Worm (Caenorhabditis elegans): ENCODE results near the gene ZC190.5.

The ZC190.5 gene

ce11 chrV:8641266-8641665 lies 32.1 kb downstream of the ZC190.5 start, which contains the start of gene F28A12.3:
Gene F28A12.3, minus strand, starts transcription at chrV:8641366.
- TF ChIP-seq tbx-9 (tag; optimal IDR thresholded peaks at IDR 0.05; ENCODE audit: borderline replicate concordance) (no peak), let-607 (tag; optimal IDR thresholded peaks at IDR 0.05) (no peak), efl-1 (GFP tag; optimal IDR thresholded peaks at IDR 0.05) (no peak), rcor-1 (GFP tag; IDR thresholded peaks at IDR 0.05) (no peak), nhr-120 (GFP tag; IDR thresholded peaks at IDR 0.05) (no peak), ztf-26 (tag; optimal IDR thresholded peaks at IDR 0.05) (no peak), lsy-27 (tag; optimal IDR thresholded peaks at IDR 0.05; ENCODE audit: borderline replicate concordance, insufficient read depth) (no peak), sptf-2 (GFP tag; optimal IDR thresholded peaks at IDR 0.05) (no peak), ceh-58 (GFP tag; IDR thresholded peaks at IDR 0.05) (no peak), B0336.3 (GFP tag; IDR thresholded peaks at IDR 0.05) (no peak), ceh-91 (GFP tag; IDR thresholded peaks at IDR 0.05) (no peak)

- no peak for TF ChIP-seq nfya-2 (GFP tag; IDR thresholded peaks at IDR 0.05)
- no peak for TF ChIP-seq ceh-91 (GFP tag; IDR thresholded peaks at IDR 0.05)
- no peak for TF ChIP-seq Y53G8AR.9 (GFP tag; conservative IDR thresholded peaks at IDR 0.05)
- no peak for TF ChIP-seq aptf-3 (GFP tag; IDR thresholded peaks at IDR 0.05)
- TF ChIP-seq F37B4.10 (GFP tag; IDR thresholded peaks at IDR 0.05) = no peak
- no peak for TF ChIP-seq ztf-22 (GFP tag; optimal IDR thresholded peaks at IDR 0.05)
- TF ChIP-seq Y53F4B.3 (GFP tag; IDR thresholded peaks at IDR 0.05) = no peak
- no peak for TF ChIP-seq Y67H2A.10 (GFP tag; conservative IDR thresholded peaks at IDR 0.05)
- TF ChIP-seq madf-10 (tag; optimal IDR thresholded peaks at IDR 0.05) = no peak
Observed at ce11 chrV:8637666-8638271, 35.6 kb downstream of the ZC190.5 start, which contains the start of the genes F28A12.10 and acd-4. Gene F28A12.10, minus strand, starts transcription at chrV:8637766. Gene acd-4, plus strand, starts transcription at chrV:8638221.

- TF ChIP-seq zim-3 (tag; optimal IDR thresholded peaks at IDR 0.05) = no peak
- no peak for TF ChIP-seq nhr-80 (tag; optimal IDR thresholded peaks at IDR 0.05)
- TF ChIP-seq nhr-27 (tag; optimal IDR thresholded peaks at IDR 0.05) = no peak
- no peak for TF ChIP-seq ceh-40 (GFP tag; IDR thresholded peaks at IDR 0.05)
- no peak for TF ChIP-seq ets-4 (GFP tag; optimal IDR thresholded peaks at IDR 0.05)
- TF ChIP-seq rpc-1 (optimal IDR thresholded peaks at IDR 0.05) = no peak
- no peak for TF ChIP-seq rpc-1 (tag; optimal IDR thresholded peaks at IDR 0.05)
- TF ChIP-seq Y95B8A.8 (GFP tag; IDR thresholded peaks at IDR 0.05) = no peak
- no peak for TF ChIP-seq lin-35 (GFP tag; optimal IDR thresholded peaks at IDR 0.05)
- no peak for TF ChIP-seq cebp-1 (GFP tag; IDR thresholded peaks at IDR 0.05)
- TF ChIP-seq cebp-1 (tag; optimal IDR thresholded peaks at IDR 0.05) = no peak
- TF ChIP-seq athp-1 (tag; optimal IDR thresholded peaks at IDR 0.05) = no peak
- TF ChIP-seq nfya-1 (tag; optimal IDR thresholded peaks at IDR 0.05; ENCODE audit: borderline replicate concordance, insufficient read depth) = no peak
- TF ChIP-seq F22D6.2 (tag; optimal IDR thresholded peaks at IDR 0.05) = no peak
- TF ChIP-seq hlh-12 (tag; optimal IDR thresholded peaks at IDR 0.05) = no peak
- TF ChIP-seq Y79H2A.3 (GFP tag; conservative IDR thresholded peaks at IDR 0.05) = no peak
- no peak for TF ChIP-seq snpc-4 (GFP tag; optimal IDR thresholded peaks at IDR 0.05)
- no peak for TF ChIP-seq snpc-4 (tag; optimal IDR thresholded peaks at IDR 0.05)
Observed at ce11 chrV:8636907-8637306, 36.5 kb downstream of the ZC190.5 start, which contains the start of gene grl-12. Gene grl-12, minus strand, starts transcription at chrV:8637007.
